Fruit fly (Drosophila melanogaster) whole organism, embryonic: ENCODE measurements around the gene Cyp12a5.

Experiments
- Awh ChIP-seq: fragments of 200-800 bp; sonication (Bioruptor generic); IDR thresholded peaks from 2 replicates; pipeline ENCODE4, ENCODE4 v1.3.6; 2022; ENCODE audit warnings: missing biosample characterization, missing genetic modification characterization
- Blimp-1 ChIP-seq: fragments of 200-800 bp; sonication (Bioruptor generic); optimal IDR thresholded peaks from 3 replicates; lab custom pipeline; 2018; ENCODE audit warnings: missing biosample characterization, missing genetic modification characterization, mild to moderate bottlenecking, moderate library complexity, missing genetic modification reagents
- CG12104 ChIP-seq: fragments of 200-800 bp; sonication (Bioruptor generic); optimal IDR thresholded peaks from 3 replicates; lab custom pipeline; 2016; ENCODE audit warnings: missing biosample characterization, missing genetic modification characterization
- CG12769 ChIP-seq: fragments of 200-800 bp; sonication (Bioruptor generic); optimal IDR thresholded peaks from 2 replicates; lab custom pipeline; 2019; ENCODE audit warnings: missing biosample characterization, mild to moderate bottlenecking, missing genetic modification characterization, moderate library complexity
- CG13424 ChIP-seq: fragments of 200-800 bp; sonication (Bioruptor generic); optimal IDR thresholded peaks from 2 replicates; lab custom pipeline; 2019; ENCODE audit warnings: missing biosample characterization, mild to moderate bottlenecking, missing genetic modification characterization, moderate library complexity
- CG14441 ChIP-seq: fragments of 200-800 bp; sonication (Bioruptor generic); IDR thresholded peaks from 2 replicates; pipeline ENCODE4 v1.3.6; 2022; ENCODE audit warnings: missing biosample characterization, missing genetic modification characterization
- CG15073 ChIP-seq: fragments of 200-800 bp; sonication (Bioruptor generic); optimal IDR thresholded peaks from 2 replicates; lab custom pipeline; 2016; ENCODE audit warnings: missing biosample characterization, missing genetic modification characterization
- CG16779 ChIP-seq: fragments of 200-800 bp; sonication (Bioruptor generic); IDR thresholded peaks from 2 replicates; pipeline ENCODE4 v1.3.6; 2022; ENCODE audit warnings: missing biosample characterization, missing genetic modification characterization
- CG17361 ChIP-seq: fragments of 200-800 bp; sonication (Bioruptor generic); IDR thresholded peaks from 3 replicates; pipeline ENCODE4 v1.3.6; 2022; ENCODE audit warnings: missing biosample characterization, missing genetic modification characterization
- CG18476 ChIP-seq: fragments of 200-800 bp; sonication (Bioruptor generic); optimal IDR thresholded peaks from 2 replicates; lab custom pipeline; 2016; ENCODE audit warnings: missing biosample characterization, mild to moderate bottlenecking, missing genetic modification characterization
- CG2116 ChIP-seq: fragments of 200-800 bp; sonication (Bioruptor generic); optimal IDR thresholded peaks from 3 replicates; lab custom pipeline; 2018; ENCODE audit warnings: missing biosample characterization, mild to moderate bottlenecking, missing genetic modification characterization
- CG31224 ChIP-seq: fragments of 200-800 bp; sonication (Bioruptor generic); IDR thresholded peaks from 2 replicates; pipeline ENCODE4 v1.3.6; 2022; ENCODE audit warnings: missing biosample characterization, missing genetic modification characterization
- CG3163 ChIP-seq: fragments of 200-800 bp; sonication (Bioruptor generic); optimal IDR thresholded peaks from 3 replicates; lab custom pipeline; 2016; ENCODE audit warnings: missing biosample characterization, missing genetic modification characterization
- CG4404 ChIP-seq: fragments of 200-800 bp; sonication (Bioruptor generic); IDR thresholded peaks from 2 replicates; pipeline ENCODE4 v1.3.6; 2022; ENCODE audit warnings: missing biosample characterization, missing genetic modification characterization
- CG7271 ChIP-seq: fragments of 200-800 bp; sonication (Bioruptor generic); optimal IDR thresholded peaks from 2 replicates; lab custom pipeline; 2018; ENCODE audit warnings: missing biosample characterization, mild to moderate bottlenecking, missing genetic modification characterization, moderate library complexity
- CG7745 ChIP-seq: fragments of 200-800 bp; sonication (Bioruptor generic); optimal IDR thresholded peaks from 2 replicates; lab custom pipeline; 2018; ENCODE audit warnings: missing biosample characterization, mild to moderate bottlenecking, missing genetic modification characterization, moderate library complexity
- CG7839 ChIP-seq: fragments of 200-800 bp; sonication (Bioruptor generic); optimal IDR thresholded peaks from 3 replicates; lab custom pipeline; 2018; ENCODE audit warnings: missing biosample characterization, mild to moderate bottlenecking, missing genetic modification characterization, moderate library complexity
- CG8089 ChIP-seq: fragments of 200-800 bp; sonication (Bioruptor generic); optimal IDR thresholded peaks from 3 replicates; lab custom pipeline; 2016; ENCODE audit warnings: missing biosample characterization, missing genetic modification characterization
- CG9215 ChIP-seq: fragments of 200-800 bp; sonication (Bioruptor generic); IDR thresholded peaks from 2 replicates; pipeline ENCODE4 v1.3.6; 2022; ENCODE audit warnings: missing biosample characterization, missing genetic modification characterization
- D ChIP-seq, 2 experiments: fragments of 200-800 bp in 1 of 2; fragments of >200 bp in 1 of 2; sonication (Bioruptor generic) in 1 of 2; optimal IDR thresholded peaks; 2 replicates in 1 of 2; 3 replicates in 1 of 2; lab custom pipeline; 2017; ENCODE audit warnings: mild to moderate bottlenecking in 1 of 2, missing biosample characterization in 1 of 2, missing genetic modification characterization in 1 of 2, missing genetic modification reagents in 1 of 2
- Dip3 ChIP-seq: fragments of 200-800 bp; sonication (Bioruptor generic); optimal IDR thresholded peaks from 3 replicates; lab custom pipeline; 2016; ENCODE audit warnings: missing biosample characterization, missing genetic modification characterization
- Hr78 ChIP-seq, 2 experiments: fragments of 200-800 bp in 1 of 2; fragments of >200 bp in 1 of 2; sonication (Bioruptor generic) in 1 of 2; optimal IDR thresholded peaks; 2 replicates each; lab custom pipeline; 2017 to 2019; ENCODE audit warnings: missing biosample characterization in 2 of 2, missing genetic modification characterization in 2 of 2, mild to moderate bottlenecking in 1 of 2, moderate library complexity in 1 of 2
- Hsf ChIP-seq: fragments of 200-800 bp; sonication (Bioruptor generic); optimal IDR thresholded peaks from 3 replicates; lab custom pipeline; 2016; ENCODE audit warnings: missing biosample characterization, missing genetic modification characterization
- Lim3 ChIP-seq: fragments of 200-800 bp; sonication (Bioruptor generic); IDR thresholded peaks from 2 replicates; pipeline ENCODE4 v1.3.6; 2022; ENCODE audit warnings: missing biosample characterization, missing genetic modification characterization
- Ptx1 ChIP-seq: fragments of 200-800 bp; sonication (Bioruptor generic); IDR thresholded peaks from 2 replicates; pipeline ENCODE4 v1.3.6; 2022; ENCODE audit warnings: missing biosample characterization, missing genetic modification characterization
- Rx ChIP-seq: fragments of 200-800 bp; sonication (Bioruptor generic); IDR thresholded peaks from 2 replicates; pipeline ENCODE4 v1.3.6; 2022; ENCODE audit warnings: missing biosample characterization, missing genetic modification characterization
- Spps ChIP-seq: fragments of 200-800 bp; sonication (Bioruptor generic); optimal IDR thresholded peaks from 2 replicates; lab custom pipeline; 2018; ENCODE audit warnings: missing biosample characterization, mild to moderate bottlenecking, missing genetic modification characterization
- Sry-δ ChIP-seq: fragments of 200-800 bp; sonication (Bioruptor generic); optimal IDR thresholded peaks from 2 replicates; lab custom pipeline; 2016; ENCODE audit warnings: missing biosample characterization, missing genetic modification characterization
- ato ChIP-seq: fragments of 200-800 bp; sonication (Bioruptor generic); IDR thresholded peaks from 2 replicates; pipeline ENCODE4 v1.3.6; 2022; ENCODE audit warnings: missing biosample characterization, missing genetic modification characterization; ENCODE audit not compliant: partially characterized antibody
- az2 ChIP-seq: fragments of 200-800 bp; sonication (Bioruptor generic); optimal IDR thresholded peaks from 3 replicates; lab custom pipeline; 2016; ENCODE audit warnings: missing biosample characterization, missing genetic modification characterization
- bowl ChIP-seq: fragments of 200-800 bp; sonication (Bioruptor generic); IDR thresholded peaks from 2 replicates; pipeline ENCODE4 v1.3.6; 2022; ENCODE audit warnings: missing biosample characterization, missing genetic modification characterization
- btn ChIP-seq: fragments of 200-800 bp; sonication (Bioruptor generic); optimal IDR thresholded peaks from 2 replicates; lab custom pipeline; 2016; ENCODE audit warnings: missing biosample characterization, missing genetic modification characterization
- en ChIP-seq: fragments of 200-800 bp; sonication (Bioruptor generic); optimal IDR thresholded peaks from 2 replicates; lab custom pipeline; 2016; ENCODE audit warnings: missing biosample characterization, missing genetic modification characterization
- esg ChIP-seq: fragments of 200-800 bp; sonication (Bioruptor generic); conservative IDR thresholded peaks from 2 replicates; pipeline ENCODE4 v1.3.6; 2022; ENCODE audit warnings: missing biosample characterization, missing genetic modification characterization
- her ChIP-seq: fragments of 200-800 bp; sonication (Bioruptor generic); optimal IDR thresholded peaks from 2 replicates; lab custom pipeline; 2016; ENCODE audit warnings: missing biosample characterization, missing genetic modification characterization
- maf-S ChIP-seq: fragments of 200-800 bp; sonication (Bioruptor generic); optimal IDR thresholded peaks from 2 replicates; lab custom pipeline; 2016; ENCODE audit warnings: missing biosample characterization, missing genetic modification characterization
- nerfin-1 ChIP-seq: fragments of 200-800 bp; sonication (Bioruptor generic); optimal IDR thresholded peaks from 3 replicates; lab custom pipeline; 2019; ENCODE audit warnings: missing biosample characterization, mild to moderate bottlenecking, missing genetic modification characterization, moderate library complexity
- onecut ChIP-seq: fragments of 200-800 bp; sonication (Bioruptor generic); IDR thresholded peaks from 2 replicates; pipeline ENCODE4 v1.3.6; 2022; ENCODE audit warnings: missing biosample characterization, missing genetic modification characterization
- pita ChIP-seq: fragments of 200-800 bp; sonication (Bioruptor generic); optimal IDR thresholded peaks from 2 replicates; lab custom pipeline; 2017; ENCODE audit warnings: missing biosample characterization, mild to moderate bottlenecking, missing genetic modification characterization
- psq ChIP-seq: fragments of 200-800 bp; sonication (Bioruptor generic); optimal IDR thresholded peaks from 2 replicates; lab custom pipeline; 2017; ENCODE audit warnings: missing biosample characterization, missing genetic modification characterization
- pum ChIP-seq: fragments of 200-800 bp; sonication (Bioruptor generic); optimal IDR thresholded peaks from 2 replicates; lab custom pipeline; 2016; ENCODE audit warnings: missing biosample characterization, missing genetic modification characterization
- repo ChIP-seq: fragments of 200-800 bp; sonication (Bioruptor generic); optimal IDR thresholded peaks from 2 replicates; lab custom pipeline; 2016; ENCODE audit warnings: missing biosample characterization, missing genetic modification characterization
- sc ChIP-seq, 3 experiments: fragments of >200 bp in 2 of 3; fragments of 200-800 bp in 1 of 3; sonication (Bioruptor generic) in 1 of 3; optimal IDR thresholded peaks; 2 replicates in 2 of 3; 3 replicates in 1 of 3; lab custom pipeline; 2017; ENCODE audit warnings: mild to moderate bottlenecking in 1 of 3, missing biosample characterization in 1 of 3, missing genetic modification characterization in 1 of 3, missing genetic modification reagents in 1 of 3
- tgo ChIP-seq: fragments of 200-800 bp; sonication (Bioruptor generic); IDR thresholded peaks from 3 replicates; pipeline ENCODE4 v1.3.6; 2022; ENCODE audit warnings: missing biosample characterization, missing genetic modification characterization
- tup ChIP-seq: fragments of 200-800 bp; sonication (Bioruptor generic); optimal IDR thresholded peaks from 2 replicates; lab custom pipeline; 2016; ENCODE audit warnings: missing biosample characterization, mild to moderate bottlenecking, missing genetic modification characterization, moderate library complexity
- unc-4 ChIP-seq: fragments of 200-800 bp; sonication (Bioruptor generic); IDR thresholded peaks from 2 replicates; pipeline ENCODE4 v1.3.6; 2022; ENCODE audit warnings: missing biosample characterization, missing genetic modification characterization; ENCODE audit not compliant: partially characterized antibody
- unpg ChIP-seq: fragments of 200-800 bp; sonication (Bioruptor generic); optimal IDR thresholded peaks from 3 replicates; lab custom pipeline; 2018; ENCODE audit warnings: missing biosample characterization, mild to moderate bottlenecking, missing genetic modification characterization, moderate library complexity
- wek ChIP-seq: fragments of 200-800 bp; sonication (Bioruptor generic); optimal IDR thresholded peaks from 3 replicates; lab custom pipeline; 2018; ENCODE audit warnings: missing biosample characterization, mild to moderate bottlenecking, missing genetic modification characterization, moderate library complexity

Gene Cyp12a5

DNA sequence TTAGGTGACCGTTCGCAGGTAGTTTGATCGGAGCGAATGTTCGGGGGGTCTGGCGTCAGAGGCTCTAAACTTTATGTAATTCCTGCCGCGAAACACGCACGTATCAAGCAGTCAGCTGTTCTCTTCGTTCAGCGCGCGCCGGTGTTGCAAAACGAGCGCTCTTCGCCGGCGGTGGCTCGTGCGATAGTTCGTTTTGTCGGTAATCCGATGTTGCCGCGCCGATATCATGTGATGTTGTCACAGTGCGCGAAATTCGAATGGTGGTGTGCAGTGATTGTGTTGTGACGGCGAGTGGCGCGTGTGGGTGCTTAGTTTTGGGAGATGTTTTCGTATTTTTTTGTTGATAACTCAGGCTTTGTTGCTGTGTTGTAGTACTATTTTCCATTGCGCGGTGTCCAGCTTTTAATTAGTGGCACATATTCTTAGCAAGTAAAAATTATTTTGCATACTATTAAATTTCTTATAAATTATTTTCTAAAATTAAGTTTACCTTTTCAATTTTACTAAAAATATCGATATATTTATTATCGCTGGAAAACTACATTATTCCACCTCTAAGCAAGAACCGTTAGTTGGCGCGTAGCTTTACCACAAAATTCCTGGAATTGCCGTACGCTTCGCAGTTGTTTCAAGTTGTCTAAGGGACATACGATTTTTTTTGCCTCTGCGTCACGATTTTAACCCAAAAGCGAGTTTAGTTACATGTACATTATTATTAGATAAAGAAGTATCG is 24.4 kb downstream of the Cyp12a5 start, which contains the start of gene nanos (continued):
- TF ChIP-seq tgo (GFP tag; lab: Robert Waterston, UW) (peak; percentile 50; the same call in 2 of the 3 replicates), Lim3 (GFP tag; lab: Robert Waterston, UW) (no peak), bowl (GFP tag; lab: Robert Waterston, UW) (no peak), Dip3 (GFP tag; lab: Kevin White, UChicago) (peak; percentile 80), pum (GFP tag; lab: Kevin White, UChicago) (peak; percentile 59), CG7745 (tag; lab: Kevin White, UChicago) (no peak), pita (GFP tag; lab: Kevin White, UChicago) (no peak), sc (optimal IDR thresholded peaks at IDR 0.05; lab: Kevin White, UChicago) (no peak), sc (GFP tag; optimal IDR thresholded peaks at IDR 0.05; lab: Kevin White, UChicago) (no peak), CG18476 (GFP tag; lab: Kevin White, UChicago) (peak; percentile 33), CG9215 (GFP tag; lab: Robert Waterston, UW) (peak; percentile 59), CG3163 (peak; percentile 61), CG2116 (GFP tag; lab: Kevin White, UChicago) (peak; percentile 88), CG7271 (tag; lab: Kevin White, UChicago) (no peak), unc-4 (peak; percentile 98), esg (no peak), tup (GFP tag; lab: Kevin White, UChicago) (peak; percentile 41), unpg (GFP tag; lab: Kevin White, UChicago) (peak; percentile 15), CG15073 (GFP tag; lab: Kevin White, UChicago) (no peak), CG4404 (GFP tag; lab: Robert Waterston, UW) (peak; percentile 44; the same call in 1 of the 2 replicates), Rx (GFP tag; lab: Robert Waterston, UW) (peak; percentile 42; the same call in 1 of the 2 replicates), onecut (GFP tag; lab: Robert Waterston, UW) (no peak), her (GFP tag; lab: Kevin White, UChicago) (peak; percentile 83), repo (GFP tag; lab: Kevin White, UChicago) (peak; percentile 49), Ptx1 (GFP tag; lab: Robert Waterston, UW) (peak; percentile 66), Spps (tag; lab: Kevin White, UChicago) (no peak), nerfin-1 (peak; percentile 14), CG12104 (GFP tag; lab: Kevin White, UChicago) (peak; percentile 53), CG8089 (GFP tag; lab: Kevin White, UChicago) (no peak), en (GFP tag; lab: Kevin White, UChicago) (peak; percentile 21), CG17361 (GFP tag; lab: Robert Waterston, UW) (peak; percentile 49; the same call in 1 of the 3 replicates), maf-S (peak; percentile 69), psq (GFP tag; lab: Kevin White, UChicago) (no peak), Awh (GFP tag; lab: Robert Waterston, UW) (no peak), az2 (GFP tag; lab: Kevin White, UChicago) (peak; percentile 47), ato (GFP tag; lab: Robert Waterston, UW) (peak; percentile 98), btn (no peak), CG13424 (tag; lab: Kevin White, UChicago) (peak; percentile 47), Hr78 (GFP tag; optimal IDR thresholded peaks at IDR 0.05; lab: Kevin White, UChicago) (peak in 1 of 2 experiments; percentile 57), CG7839 (tag; lab: Kevin White, UChicago) (peak; percentile 46), wek (GFP tag; lab: Kevin White, UChicago) (peak; percentile 36), CG31224 (peak; percentile 54), Blimp-1 (GFP tag; lab: Kevin White, UChicago) (peak; percentile 6), CG12769 (tag; lab: Kevin White, UChicago) (peak; percentile 57), Hsf (GFP tag; lab: Kevin White, UChicago) (peak; percentile 54), Sry-δ (GFP tag; lab: Kevin White, UChicago) (peak; percentile 95), D (optimal IDR thresholded peaks at IDR 0.05; lab: Kevin White, UChicago) (no peak), D (GFP tag; optimal IDR thresholded peaks at IDR 0.05; lab: Kevin White, UChicago) (peak; percentile 3), CG14441 (GFP tag; lab: Robert Waterston, UW) (peak; percentile 64), CG16779 (GFP tag; lab: Robert Waterston, UW) (peak; percentile 71)
